Worm (Caenorhabditis elegans): ENCODE data around the gene srbc-6.

srbc-6 gene

ce11 chrV:3141190-3141589 lies 28.7 kb upstream of the srbc-6 start, which contains the start of gene srab-9:
TSS of gene srab-9 (minus strand) at chrV:3141290.
- TF ChIP-seq lin-35 (GFP tag; optimal IDR thresholded peaks at IDR 0.05) (no peak), sox-4 (tag; optimal IDR thresholded peaks at IDR 0.05) (no peak), nhr-90 (tag; optimal IDR thresholded peaks at IDR 0.05; ENCODE audit: poor library complexity) (no peak), elt-3 (tag; optimal IDR thresholded peaks at IDR 0.05) (no peak), F16B12.6 (tag; optimal IDR thresholded peaks at IDR 0.05) (no peak), nhr-20 (tag; optimal IDR thresholded peaks at IDR 0.05) (no peak), fos-1 (tag; optimal IDR thresholded peaks at IDR 0.05) (no peak), ceh-8 (GFP tag; optimal IDR thresholded peaks at IDR 0.05) (no peak), hlh-17 (GFP tag; optimal IDR thresholded peaks at IDR 0.05; ENCODE audit: borderline replicate concordance) (no peak), mab-9 (GFP tag; IDR thresholded peaks at IDR 0.05) (no peak), C16A3.4 (tag; optimal IDR thresholded peaks at IDR 0.05) (no peak), lin-13 (GFP tag; optimal IDR thresholded peaks at IDR 0.05) (no peak), zag-1 (tag; optimal IDR thresholded peaks at IDR 0.05) (no peak), unc-30 (tag; optimal IDR thresholded peaks at IDR 0.05) (no peak), unc-130 (tag; optimal IDR thresholded peaks at IDR 0.05) (no peak), ama-1 (optimal IDR thresholded peaks at IDR 0.05) (no peak), ets-5 (GFP tag; IDR thresholded peaks at IDR 0.05) (no peak)

- TF ChIP-seq C34B4.2 (tag; optimal IDR thresholded peaks at IDR 0.05), result no peak
- no peak for TF ChIP-seq nhr-28 (tag; optimal IDR thresholded peaks at IDR 0.05)
- TF ChIP-seq ceh-88 (GFP tag; IDR thresholded peaks at IDR 0.05), result no peak
- no peak for TF ChIP-seq nhr-90 (tag; optimal IDR thresholded peaks at IDR 0.05; ENCODE audit: poor library complexity)
- no peak for TF ChIP-seq sptf-1 (tag; optimal IDR thresholded peaks at IDR 0.05)
- no peak for TF ChIP-seq hpl-2 (GFP tag; optimal IDR thresholded peaks at IDR 0.05)
- TF ChIP-seq ets-5 (GFP tag; IDR thresholded peaks at IDR 0.05), result no peak
- TF ChIP-seq unc-130 (tag; optimal IDR thresholded peaks at IDR 0.05), result no peak
- TF ChIP-seq lin-35 (GFP tag; optimal IDR thresholded peaks at IDR 0.05), result no peak
These were observed 25.4 kb upstream of the srbc-6 start, which contains the start of gene srab-10 for ce11 chrV:3144494-3144893. TSS of gene srab-10 (minus strand) at chrV:3144594.

- TF ChIP-seq mab-9 (GFP tag; IDR thresholded peaks at IDR 0.05) (no peak), hlh-17 (GFP tag; optimal IDR thresholded peaks at IDR 0.05; ENCODE audit: borderline replicate concordance) (no peak), alr-1 (tag; optimal IDR thresholded peaks at IDR 0.05; ENCODE audit: borderline replicate concordance) (no peak), F16B12.6 (tag; optimal IDR thresholded peaks at IDR 0.05) (no peak), tbx-2 (tag; optimal IDR thresholded peaks at IDR 0.05) (no peak), unc-62 (GFP tag; optimal IDR thresholded peaks at IDR 0.05) (no peak), pag-3 (tag; optimal IDR thresholded peaks at IDR 0.05; ENCODE audit: borderline replicate concordance, insufficient read depth) (no peak), lsy-2 (tag; optimal IDR thresholded peaks at IDR 0.05) (no peak), snu-23 (GFP tag; optimal IDR thresholded peaks at IDR 0.05) (no peak), C34B4.2 (tag; optimal IDR thresholded peaks at IDR 0.05) (no peak)
These were observed 24.7 kb upstream of the srbc-6 start for ce11 chrV:3145241-3145640.

- no peak for TF ChIP-seq lin-13 (GFP tag; optimal IDR thresholded peaks at IDR 0.05)
- no peak for TF ChIP-seq nhr-77 (tag; optimal IDR thresholded peaks at IDR 0.05)
- TF ChIP-seq egl-13 (tag; optimal IDR thresholded peaks at IDR 0.05), result no peak
- TF ChIP-seq tlp-1 (tag; optimal IDR thresholded peaks at IDR 0.05), result no peak
- no peak for TF ChIP-seq ztf-11 (tag; optimal IDR thresholded peaks at IDR 0.05)
- no peak for TF ChIP-seq nhr-12 (tag; optimal IDR thresholded peaks at IDR 0.05)
- no peak for TF ChIP-seq lin-15B (tag; optimal IDR thresholded peaks at IDR 0.05)
- no peak for TF ChIP-seq mab-9 (GFP tag; IDR thresholded peaks at IDR 0.05)
- TF ChIP-seq rnt-1 (tag; optimal IDR thresholded peaks at IDR 0.05), result no peak
- TF ChIP-seq fos-1 (tag; optimal IDR thresholded peaks at IDR 0.05), result no peak
These were observed 23.0 kb upstream of the srbc-6 start, which contains the start of gene srab-11 for ce11 chrV:3146932-3147331. TSS of gene srab-11 (minus strand) at chrV:3147032.

Measured in whole organism, L1 larva.